Fruit fly (Drosophila melanogaster) whole organism, embryonic: ENCODE results near the gene CG34242.

ENCODE experiments used
- B-H1 ChIP-seq: fragments of 200-800 bp; sonication (Bioruptor generic); IDR thresholded peaks from 3 replicates; pipeline ENCODE4 v1.3.6; 2022; ENCODE audit warnings: missing biosample characterization, missing genetic modification characterization
- CG10321 ChIP-seq: fragments of 200-800 bp; sonication (Bioruptor generic); IDR thresholded peaks from 2 replicates; pipeline ENCODE4 v1.3.6; 2022; ENCODE audit warnings: missing biosample characterization, missing genetic modification characterization
- CG10543 ChIP-seq: fragments of 200-800 bp; sonication (Bioruptor generic); optimal IDR thresholded peaks from 3 replicates; lab custom pipeline; 2017; ENCODE audit warnings: missing biosample characterization, mild to moderate bottlenecking, missing genetic modification characterization, moderate library complexity
- CG14014 ChIP-seq: fragments of 200-800 bp; sonication (Bioruptor generic); IDR thresholded peaks from 2 replicates; pipeline ENCODE4 v1.3.6; 2022; ENCODE audit warnings: missing biosample characterization, missing genetic modification characterization
- CG15514 ChIP-seq: fragments of 200-800 bp; sonication (Bioruptor generic); optimal IDR thresholded peaks from 3 replicates; lab custom pipeline; 2017; ENCODE audit warnings: missing biosample characterization, missing genetic modification characterization, mild to moderate bottlenecking, moderate library complexity, missing genetic modification reagents
- CG15601 ChIP-seq: fragments of 200-800 bp; sonication (Bioruptor generic); optimal IDR thresholded peaks from 3 replicates; lab custom pipeline; 2019; ENCODE audit warnings: missing biosample characterization, mild to moderate bottlenecking, missing genetic modification characterization, moderate library complexity
- CG17361 ChIP-seq: fragments of 200-800 bp; sonication (Bioruptor generic); IDR thresholded peaks from 3 replicates; pipeline ENCODE4 v1.3.6; 2022; ENCODE audit warnings: missing biosample characterization, missing genetic modification characterization
- CG17385 ChIP-seq: fragments of 200-800 bp; sonication (Bioruptor generic); optimal IDR thresholded peaks from 3 replicates; lab custom pipeline; 2018; ENCODE audit warnings: missing biosample characterization, mild to moderate bottlenecking, missing genetic modification characterization
- CG6765 ChIP-seq: fragments of 200-800 bp; sonication (Bioruptor generic); optimal IDR thresholded peaks from 3 replicates; lab custom pipeline; 2017; ENCODE audit warnings: missing biosample characterization, mild to moderate bottlenecking, missing genetic modification characterization
- CG6854 ChIP-seq: fragments of 200-800 bp; sonication (Bioruptor generic); optimal IDR thresholded peaks from 3 replicates; lab custom pipeline; 2017; ENCODE audit warnings: missing biosample characterization, mild to moderate bottlenecking, missing genetic modification characterization
- CG7987 ChIP-seq: fragments of 200-800 bp; sonication (Bioruptor generic); optimal IDR thresholded peaks from 2 replicates; lab custom pipeline; 2018; ENCODE audit warnings: missing biosample characterization, mild to moderate bottlenecking, missing genetic modification characterization, moderate library complexity
- CG8089 ChIP-seq: fragments of 200-800 bp; sonication (Bioruptor generic); optimal IDR thresholded peaks from 3 replicates; lab custom pipeline; 2016; ENCODE audit warnings: missing biosample characterization, missing genetic modification characterization
- Dip2 ChIP-seq: fragments of 200-800 bp; sonication (Bioruptor generic); IDR thresholded peaks from 2 replicates; pipeline ENCODE4 v1.3.6; 2022; ENCODE audit warnings: missing biosample characterization, missing genetic modification characterization
- Dp ChIP-seq: fragments of 200-800 bp; sonication (Bioruptor generic); optimal IDR thresholded peaks from 2 replicates; lab custom pipeline; 2018; ENCODE audit warnings: missing biosample characterization, mild to moderate bottlenecking, missing genetic modification characterization, moderate library complexity
- Ets65A ChIP-seq: fragments of 200-800 bp; sonication (Bioruptor generic); peaks from one replicate; lab custom pipeline; 2016; ENCODE audit warnings: missing biosample characterization, missing genetic modification characterization
- Ets97D ChIP-seq: fragments of 200-800 bp; sonication (Bioruptor generic); optimal IDR thresholded peaks from 3 replicates; lab custom pipeline; 2016; ENCODE audit warnings: missing biosample characterization, missing genetic modification characterization
- MBD-R2 ChIP-seq: fragments of 200-800 bp; sonication (Bioruptor generic); IDR thresholded peaks from 2 replicates; pipeline ENCODE4 v1.3.6; 2022; ENCODE audit warnings: missing biosample characterization, missing genetic modification characterization
- MESR4 ChIP-seq: fragments of 200-800 bp; sonication (Bioruptor generic); optimal IDR thresholded peaks from 2 replicates; lab custom pipeline; 2018; ENCODE audit warnings: missing biosample characterization, mild to moderate bottlenecking, missing genetic modification characterization, moderate library complexity
- NC2α ChIP-seq: fragments of 200-800 bp; sonication (Bioruptor generic); optimal IDR thresholded peaks from 2 replicates; lab custom pipeline; 2016; ENCODE audit warnings: missing biosample characterization, missing genetic modification characterization
- NFAT ChIP-seq: fragments of 200-800 bp; sonication (Bioruptor generic); IDR thresholded peaks from 2 replicates; pipeline ENCODE4 v1.3.6; 2022; ENCODE audit warnings: missing biosample characterization, missing genetic modification characterization
- Nf-YC ChIP-seq: fragments of 200-800 bp; optimal IDR thresholded peaks from 3 replicates; lab custom pipeline; 2019; ENCODE audit warnings: missing biosample characterization, mild to moderate bottlenecking, missing genetic modification characterization, moderate library complexity
- Poxn ChIP-seq: fragments of 200-800 bp; sonication (Bioruptor generic); IDR thresholded peaks from 2 replicates; pipeline ENCODE4 v1.3.6; 2022; ENCODE audit warnings: missing biosample characterization, missing genetic modification characterization
- Sin3A ChIP-seq: fragments of >200 bp; optimal IDR thresholded peaks from 2 replicates; lab custom pipeline; 2018
- Taf1 ChIP-seq: fragments of 200-800 bp; sonication (Bioruptor generic); IDR thresholded peaks from 2 replicates; pipeline ENCODE4 v1.3.6; 2022; ENCODE audit warnings: missing biosample characterization, missing genetic modification characterization
- Xbp1 ChIP-seq: fragments of 200-800 bp; sonication (Bioruptor generic); optimal IDR thresholded peaks from 3 replicates; lab custom pipeline; 2016; ENCODE audit warnings: missing biosample characterization, mild to moderate bottlenecking, missing genetic modification characterization
- chif ChIP-seq, 2 experiments: fragments of 200-800 bp; sonication (Bioruptor generic); optimal IDR thresholded peaks; 3 replicates each; lab custom pipeline; 2016; ENCODE audit warnings: missing biosample characterization in 2 of 2, missing genetic modification characterization in 2 of 2
- chinmo ChIP-seq: fragments of 200-800 bp; sonication (Bioruptor generic); IDR thresholded peaks from 4 replicates; pipeline ENCODE4 v1.3.6; 2022; ENCODE audit warnings: missing biosample characterization, missing genetic modification characterization; ENCODE audit not compliant: partially characterized antibody
- crc ChIP-seq: fragments of 200-800 bp; sonication (Bioruptor generic); optimal IDR thresholded peaks from 2 replicates; lab custom pipeline; 2016; ENCODE audit warnings: missing biosample characterization, missing genetic modification characterization
- dan ChIP-seq: fragments of 200-800 bp; sonication (Bioruptor generic); IDR thresholded peaks from 2 replicates; pipeline ENCODE4 v1.3.6; 2022; ENCODE audit warnings: missing biosample characterization, missing genetic modification characterization
- emc ChIP-seq: fragments of 200-800 bp; sonication (Bioruptor generic); optimal IDR thresholded peaks from 2 replicates; lab custom pipeline; 2016; ENCODE audit warnings: missing biosample characterization, missing genetic modification characterization
- eve ChIP-seq, 2 experiments: fragments of >200 bp; optimal IDR thresholded peaks; 2 replicates each; lab custom pipeline; 2017; ENCODE audit warnings: missing biosample characterization in 2 of 2, missing genetic modification characterization in 2 of 2
- fd64A ChIP-seq: fragments of 200-800 bp; sonication (Bioruptor generic); optimal IDR thresholded peaks from 3 replicates; lab custom pipeline; 2018; ENCODE audit warnings: missing biosample characterization, mild to moderate bottlenecking, missing genetic modification characterization
- gfzf ChIP-seq: fragments of 200-800 bp; sonication (Bioruptor generic); optimal IDR thresholded peaks from 2 replicates; lab custom pipeline; 2016; ENCODE audit warnings: missing biosample characterization, mild to moderate bottlenecking, missing genetic modification characterization, moderate library complexity
- grau ChIP-seq: fragments of 200-800 bp; optimal IDR thresholded peaks from 3 replicates; lab custom pipeline; 2019; ENCODE audit warnings: missing biosample characterization, mild to moderate bottlenecking, missing genetic modification characterization, moderate library complexity
- h ChIP-seq: fragments of >200 bp; optimal IDR thresholded peaks from 2 replicates; lab custom pipeline; 2017
- hb ChIP-seq: fragments of 200-800 bp; sonication (Bioruptor generic); IDR thresholded peaks from 3 replicates; pipeline ENCODE4 v1.3.6; 2022; ENCODE audit warnings: missing biosample characterization, missing genetic modification characterization; ENCODE audit not compliant: partially characterized antibody
- hkb ChIP-seq, 2 experiments: fragments of 200-800 bp in 1 of 2; fragments of >200 bp in 1 of 2; sonication (Bioruptor generic) in 1 of 2; IDR thresholded peaks in 1 of 2; optimal IDR thresholded peaks in 1 of 2; 2 replicates each; pipeline versions ENCODE4 v1.3.6 to Lab custom; 2017 to 2022; ENCODE audit warnings: missing biosample characterization in 1 of 2, missing genetic modification characterization in 1 of 2
- hth ChIP-seq: fragments of >200 bp; optimal IDR thresholded peaks from 2 replicates; lab custom pipeline; 2017; ENCODE audit warnings: inconsistent platforms
- kah ChIP-seq: fragments of 200-800 bp; sonication (Bioruptor generic); optimal IDR thresholded peaks from 2 replicates; lab custom pipeline; 2018; ENCODE audit warnings: missing biosample characterization, mild to moderate bottlenecking, missing genetic modification characterization
- ken ChIP-seq: fragments of 200-800 bp; sonication (Bioruptor generic); IDR thresholded peaks from 3 replicates; pipeline ENCODE4 v1.3.6; 2022; ENCODE audit warnings: missing biosample characterization, missing genetic modification characterization
- nerfin-1 ChIP-seq: fragments of 200-800 bp; sonication (Bioruptor generic); optimal IDR thresholded peaks from 3 replicates; lab custom pipeline; 2019; ENCODE audit warnings: missing biosample characterization, mild to moderate bottlenecking, missing genetic modification characterization, moderate library complexity
- nerfin-2 ChIP-seq: fragments of 200-800 bp; sonication (Bioruptor generic); IDR thresholded peaks from 2 replicates; pipeline ENCODE4 v1.3.6; 2022; ENCODE audit warnings: missing biosample characterization, missing genetic modification characterization; ENCODE audit not compliant: partially characterized antibody
- nom ChIP-seq: fragments of 200-800 bp; sonication (Bioruptor generic); optimal IDR thresholded peaks from 2 replicates; lab custom pipeline; 2017; ENCODE audit warnings: missing biosample characterization, missing genetic modification characterization, mild to moderate bottlenecking, moderate library complexity, missing genetic modification reagents
- peb ChIP-seq: fragments of 200-800 bp; sonication (Bioruptor generic); IDR thresholded peaks from 2 replicates; pipeline ENCODE4 v1.3.6; 2022; ENCODE audit warnings: missing biosample characterization, missing genetic modification characterization
- pzg ChIP-seq: fragments of 200-800 bp; sonication (Bioruptor generic); optimal IDR thresholded peaks from 3 replicates; lab custom pipeline; 2018; ENCODE audit warnings: missing biosample characterization, mild to moderate bottlenecking, missing genetic modification characterization, moderate library complexity
- slp2 ChIP-seq: fragments of 200-800 bp; sonication (Bioruptor generic); optimal IDR thresholded peaks from 2 replicates; lab custom pipeline; 2016; ENCODE audit warnings: missing biosample characterization, missing genetic modification characterization
- so ChIP-seq: fragments of 200-800 bp; sonication (Bioruptor generic); IDR thresholded peaks from 3 replicates; pipeline ENCODE4 v1.3.6; 2022; ENCODE audit warnings: missing biosample characterization, missing genetic modification characterization
- sqz ChIP-seq: fragments of 200-800 bp; sonication (Bioruptor generic); optimal IDR thresholded peaks from 3 replicates; lab custom pipeline; 2018; ENCODE audit warnings: missing biosample characterization, mild to moderate bottlenecking, missing genetic modification characterization
- vnd ChIP-seq: fragments of 200-800 bp; sonication (Bioruptor generic); IDR thresholded peaks from 3 replicates; pipeline ENCODE4 v1.3.6; 2022; ENCODE audit warnings: missing biosample characterization, missing genetic modification characterization; ENCODE audit not compliant: partially characterized antibody
- vvl ChIP-seq: fragments of 200-800 bp; sonication (Bioruptor generic); IDR thresholded peaks from 2 replicates; pipeline ENCODE4 v1.3.6; 2022; ENCODE audit warnings: missing biosample characterization, missing genetic modification characterization
- zen2 ChIP-seq: fragments of 200-800 bp; sonication (Bioruptor generic); IDR thresholded peaks from 3 replicates; pipeline ENCODE4 v1.3.6; 2022; ENCODE audit warnings: missing biosample characterization, missing genetic modification characterization; ENCODE audit not compliant: partially characterized antibody

Gene CG34242

dm6 chr3L:12534318-12534717 lies 522 bp downstream of the CG34242 start, which contains the start of gene Pmm2 (continued):
- TF ChIP-seq MESR4 (GFP tag; lab: Kevin White, UChicago) (peak; percentile 46), peb (GFP tag; lab: Robert Waterston, UW) (no peak), MBD-R2 (GFP tag; lab: Robert Waterston, UW) (peak; percentile 42; the same call in 1 of the 2 replicates), hth (lab: Kevin White, UChicago) (no peak), gfzf (GFP tag; lab: Kevin White, UChicago) (peak; percentile 71), grau (tag; lab: Kevin White, UChicago) (peak; percentile 19), chinmo (peak; percentile 96), pzg (GFP tag; lab: Kevin White, UChicago) (peak; percentile 36), Xbp1 (peak; percentile 15), NFAT (no peak), nerfin-2 (0 out of 2 replicates have a peak, but pooled peaks have one; percentile 18), Dp (GFP tag; lab: Kevin White, UChicago) (peak; percentile 26), Dip2 (no peak), kah (peak; percentile 25), emc (GFP tag; lab: Kevin White, UChicago) (no peak), sqz (GFP tag; lab: Kevin White, UChicago) (no peak), hkb (optimal IDR thresholded peaks at IDR 0.05; lab: Kevin White, UChicago) (no peak), hkb (GFP tag; IDR thresholded peaks at IDR 0.05; lab: Robert Waterston, UW) (0 out of 2 replicates have a peak, but pooled peaks have one; percentile 7), Ets65A (GFP tag; lab: Kevin White, UChicago) (no peak), h (lab: Kevin White, UChicago) (no peak)

- peak; percentile 93 for TF ChIP-seq CG15514 (GFP tag; lab: Kevin White, UChicago)
- no peak for TF ChIP-seq B-H1 (GFP tag; lab: Robert Waterston, UW)
- TF ChIP-seq CG6854 = no peak
- TF ChIP-seq eve (GFP tag; optimal IDR thresholded peaks at IDR 0.05; lab: Kevin White, UChicago) = no peak
- no peak for TF ChIP-seq vnd (GFP tag; lab: Robert Waterston, UW)
- TF ChIP-seq CG10543 (GFP tag; lab: Kevin White, UChicago) = no peak
- no peak for TF ChIP-seq crc (GFP tag; lab: Kevin White, UChicago)
- no peak for TF ChIP-seq nerfin-1 (tag; lab: Kevin White, UChicago)
- peak; percentile 98 for TF ChIP-seq CG17385
- TF ChIP-seq Taf1 (GFP tag; lab: Robert Waterston, UW) = no peak
- TF ChIP-seq so (GFP tag; lab: Robert Waterston, UW) = no peak
- TF ChIP-seq slp2 (GFP tag; lab: Kevin White, UChicago) = no peak
- no peak for TF ChIP-seq CG10321 (GFP tag; lab: Robert Waterston, UW)
- TF ChIP-seq hb = no peak
- no peak for TF ChIP-seq dan (GFP tag; lab: Robert Waterston, UW)
- TF ChIP-seq gfzf (GFP tag; lab: Kevin White, UChicago) = peak; percentile 84
- TF ChIP-seq Ets97D (GFP tag; lab: Kevin White, UChicago) = peak; percentile 17
- peak; percentile 39; the same call in 1 of the 2 replicates for TF ChIP-seq MBD-R2 (GFP tag; lab: Robert Waterston, UW)
- TF ChIP-seq NC2α (GFP tag; lab: Kevin White, UChicago) = no peak
- TF ChIP-seq CG8089 (GFP tag; lab: Kevin White, UChicago) = no peak
- TF ChIP-seq Sin3A (lab: Kevin White, UChicago) = no peak
- TF ChIP-seq CG15601 (tag; lab: Kevin White, UChicago) = no peak
- no peak for TF ChIP-seq ken (GFP tag; lab: Robert Waterston, UW)
- TF ChIP-seq CG7987 = no peak
- no peak for TF ChIP-seq fd64A (GFP tag; lab: Kevin White, UChicago)
- TF ChIP-seq nom (GFP tag; lab: Kevin White, UChicago) = no peak
- TF ChIP-seq vvl (GFP tag; lab: Robert Waterston, UW) = no peak
- TF ChIP-seq CG14014 (GFP tag; lab: Robert Waterston, UW) = no peak
- no peak for TF ChIP-seq Poxn (GFP tag; lab: Robert Waterston, UW)
- no peak for TF ChIP-seq Nf-YC (tag; lab: Kevin White, UChicago)
- TF ChIP-seq zen2 = no peak
- no peak for TF ChIP-seq CG17361 (GFP tag; lab: Robert Waterston, UW)
- TF ChIP-seq CG6765 = no peak
- no peak for TF ChIP-seq chif (GFP tag; optimal IDR thresholded peaks at IDR 0.05; lab: Kevin White, UChicago)
Measured at dm6 chr3L:12537123-12537522, 3.3 kb downstream of the CG34242 start, which contains the start of gene CG4069. CG4069 (minus strand) TSS chr3L:12537315.
